Worm (Caenorhabditis elegans): ENCODE measurements around the gene Y49F6C.8.
A peak's percentile ranks its signal among the peaks of the same experiment; 100 is the strongest.

Gene Y49F6C.8

DNA sequence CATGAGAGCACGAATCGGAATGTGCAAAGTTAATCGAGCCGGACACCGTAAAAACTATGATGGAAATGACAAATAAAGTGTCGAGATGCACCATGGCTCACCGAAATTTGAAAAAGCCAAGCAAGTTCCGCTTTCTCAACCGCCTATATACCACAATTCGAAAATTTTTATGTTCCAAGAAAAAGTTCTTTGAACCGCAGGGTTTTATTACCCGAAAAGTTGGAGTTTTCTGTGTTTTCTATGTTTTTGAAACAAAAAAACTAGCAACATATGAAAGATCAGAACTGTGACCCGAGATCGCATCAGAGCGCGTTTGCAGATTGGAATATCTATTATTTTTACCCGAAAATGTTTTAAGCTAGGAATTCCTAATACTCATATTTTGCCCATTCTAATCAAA, 42.8 kb downstream of the Y49F6C.8 start, which contains the start of gene Y46D2A.3:
Y46D2A.3 (minus strand) TSS at position 101 of the 400 bp plus-strand sequence.
- TF ChIP-seq elt-1 (tag; optimal IDR thresholded peaks at IDR 0.05) (no peak), fkh-2 (tag; optimal IDR thresholded peaks at IDR 0.05) (no peak), pha-4 (tag; optimal IDR thresholded peaks at IDR 0.05) (no peak), ztf-4 (tag; optimal IDR thresholded peaks at IDR 0.05) (no peak), mml-1 (tag; optimal IDR thresholded peaks at IDR 0.05) (no peak), egl-27 (tag; optimal IDR thresholded peaks at IDR 0.05) (no peak), ZK546.5 (tag; optimal IDR thresholded peaks at IDR 0.05) (no peak), jun-1 (tag; optimal IDR thresholded peaks at IDR 0.05) (no peak), eor-1 (tag; optimal IDR thresholded peaks at IDR 0.05) (no peak), hmg-11 (tag; optimal IDR thresholded peaks at IDR 0.05) (no peak), ceh-82 (tag; optimal IDR thresholded peaks at IDR 0.05) (no peak), lin-15B (tag; optimal IDR thresholded peaks at IDR 0.05) (no peak), tbx-2 (tag; optimal IDR thresholded peaks at IDR 0.05) (no peak), snpc-4 (tag; optimal IDR thresholded peaks at IDR 0.05) (no peak), zag-1 (tag; optimal IDR thresholded peaks at IDR 0.05) (no peak), lin-39 (tag; optimal IDR thresholded peaks at IDR 0.05) (no peak), ceh-9 (tag; optimal IDR thresholded peaks at IDR 0.05) (no peak), lsy-12 (tag; optimal IDR thresholded peaks at IDR 0.05) (no peak), nhr-77 (tag; optimal IDR thresholded peaks at IDR 0.05) (no peak), nhr-12 (tag; optimal IDR thresholded peaks at IDR 0.05) (no peak)

DNA sequence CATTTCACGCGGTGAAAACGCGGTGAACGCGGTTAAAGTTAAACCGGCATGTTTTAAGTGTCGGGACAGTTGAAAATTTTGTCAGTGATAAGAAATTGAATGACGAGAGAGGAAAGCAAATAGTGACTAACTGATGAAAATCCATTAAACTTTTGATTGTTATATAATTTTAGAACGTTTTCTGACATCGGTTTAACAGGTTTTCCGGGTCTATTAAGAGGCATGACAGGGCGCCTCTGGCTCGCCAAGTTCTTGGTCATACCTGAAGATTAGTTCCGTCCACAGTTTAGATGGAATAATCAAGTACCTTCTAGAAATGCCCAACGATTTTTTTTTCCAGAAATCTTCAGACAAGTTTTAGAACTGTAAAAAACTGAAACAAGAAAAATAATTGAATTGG, 46.7 kb downstream of the Y49F6C.8 start, which contains the start of gene Y46D2A.2:
Y46D2A.2 (minus strand) TSS at position 101 of the 400 bp plus-strand sequence.
- TF ChIP-seq egl-27 (tag; optimal IDR thresholded peaks at IDR 0.05) (no peak), elt-2 (tag; optimal IDR thresholded peaks at IDR 0.05) (peak; percentile 28), jun-1 (tag; optimal IDR thresholded peaks at IDR 0.05) (no peak), tbx-2 (tag; optimal IDR thresholded peaks at IDR 0.05) (no peak)

DNA sequence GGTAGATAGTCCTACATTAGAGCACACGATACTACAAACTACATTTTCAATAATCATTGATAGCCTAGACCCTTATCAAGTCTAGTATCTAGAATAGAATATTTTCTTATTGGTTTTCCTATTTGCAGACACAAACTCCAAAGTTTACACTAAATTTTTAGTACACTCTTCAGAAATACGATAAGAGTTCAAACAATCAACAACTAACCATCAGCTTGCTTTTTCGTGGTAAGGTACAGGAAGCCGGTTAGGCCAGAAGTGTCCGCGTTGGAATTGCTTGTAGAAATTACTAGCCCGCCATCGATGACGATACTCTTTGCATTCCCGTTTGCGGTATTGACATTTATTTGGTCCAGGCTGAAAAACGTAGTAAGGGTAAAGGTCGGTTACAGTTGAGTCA, 47.7 kb downstream of the Y49F6C.8 start, which contains the start of gene Y46D2A.1:
Y46D2A.1 (plus strand) TSS at position 301 of the 400 bp plus-strand sequence.
- no peak for TF ChIP-seq mml-1 (tag; optimal IDR thresholded peaks at IDR 0.05)
- no peak for TF ChIP-seq nhr-28 (tag; optimal IDR thresholded peaks at IDR 0.05)
- peak; percentile 63 for TF ChIP-seq elt-2 (tag; optimal IDR thresholded peaks at IDR 0.05)
